Worm (Caenorhabditis elegans) whole organism, L2 larva: ENCODE measurements around the gene D1005.6.

Experiments
- C34F6.9 ChIP-seq: fragments of 150-350 bp; optimal IDR thresholded peaks from 2 replicates; lab custom pipeline; 2014; ENCODE audit warnings: missing biosample characterization, missing genetic modification characterization
- F13H6.1 ChIP-seq: sonication (generic microtip); optimal IDR thresholded peaks from 2 replicates; lab custom pipeline; 2016; ENCODE audit warnings: missing genetic modification characterization, missing compliant biosample characterization
- R02D3.7 ChIP-seq: fragments of 150-350 bp; optimal IDR thresholded peaks from 2 replicates; lab custom pipeline; 2014; ENCODE audit warnings: missing biosample characterization, missing genetic modification characterization
- Y55F3AM.14 ChIP-seq: fragments of 200-800 bp; sonication (Bioruptor generic); optimal IDR thresholded peaks from 2 replicates; lab custom pipeline; 2018; ENCODE audit warnings: mild to moderate bottlenecking, missing genetic modification characterization, missing compliant biosample characterization
- ZK546.5 ChIP-seq: sonication (generic microtip); optimal IDR thresholded peaks from 2 replicates; lab custom pipeline; 2017; ENCODE audit warnings: missing biosample characterization, missing genetic modification characterization
- alr-1 ChIP-seq: fragments of 150-350 bp; optimal IDR thresholded peaks from 2 replicates; lab custom pipeline; 2014; ENCODE audit warnings: missing biosample characterization, missing genetic modification characterization
- aly-2 ChIP-seq: fragments of 150-350 bp; optimal IDR thresholded peaks from 2 replicates; lab custom pipeline; 2014; ENCODE audit warnings: missing biosample characterization, missing genetic modification characterization
- ama-1 ChIP-seq: fragments of 150-350 bp; optimal IDR thresholded peaks from 2 replicates; lab custom pipeline; 2018; ENCODE audit warnings: inconsistent platforms
- blmp-1 ChIP-seq: sonication (generic microtip); optimal IDR thresholded peaks from 2 replicates; lab custom pipeline; 2017; ENCODE audit warnings: missing genetic modification characterization, mild to moderate bottlenecking, missing compliant biosample characterization, antibody characterized with exemption, moderate library complexity; ENCODE audit not compliant: insufficient read depth
- ceh-16 ChIP-seq: fragments of 150-350 bp; optimal IDR thresholded peaks from 2 replicates; lab custom pipeline; 2014; ENCODE audit warnings: missing biosample characterization, missing genetic modification characterization
- ceh-82 ChIP-seq: fragments of 150-350 bp; optimal IDR thresholded peaks from 2 replicates; lab custom pipeline; 2014; ENCODE audit warnings: missing biosample characterization, missing genetic modification characterization
- crh-2 ChIP-seq: sonication (generic microtip); optimal IDR thresholded peaks from 2 replicates; lab custom pipeline; 2017; ENCODE audit warnings: missing biosample characterization, missing genetic modification characterization
- dmd-4 ChIP-seq: sonication (generic microtip); optimal IDR thresholded peaks from 2 replicates; lab custom pipeline; 2017; ENCODE audit warnings: missing biosample characterization, missing genetic modification characterization
- egl-27 ChIP-seq: sonication (generic microtip); optimal IDR thresholded peaks from 3 replicates; lab custom pipeline; 2017; ENCODE audit warnings: missing biosample characterization, missing genetic modification reagents, missing genetic modification characterization
- elt-1 ChIP-seq: fragments of 150-350 bp; optimal IDR thresholded peaks from 2 replicates; lab custom pipeline; 2014; ENCODE audit warnings: missing biosample characterization, missing genetic modification characterization
- elt-3 ChIP-seq: sonication (generic microtip); optimal IDR thresholded peaks from 2 replicates; lab custom pipeline; 2017; ENCODE audit warnings: missing biosample characterization, missing genetic modification characterization
- fos-1 ChIP-seq: fragments of 150-350 bp; optimal IDR thresholded peaks from 2 replicates; lab custom pipeline; 2014; ENCODE audit warnings: missing biosample characterization, missing genetic modification characterization
- gmeb-1 ChIP-seq: fragments of 150-350 bp; optimal IDR thresholded peaks from 2 replicates; lab custom pipeline; 2014; ENCODE audit warnings: missing biosample characterization, missing genetic modification characterization
- lin-11 ChIP-seq: fragments of 150-350 bp; sonication (generic microtip); optimal IDR thresholded peaks from 2 replicates; lab custom pipeline; 2014; ENCODE audit warnings: missing biosample characterization, missing genetic modification characterization, inconsistent platforms, mixed read lengths
- lin-13 ChIP-seq: fragments of 150-350 bp; optimal IDR thresholded peaks from 2 replicates; lab custom pipeline; 2014; ENCODE audit warnings: missing biosample characterization, missing genetic modification reagents, missing genetic modification characterization
- lin-39 ChIP-seq: fragments of 150-350 bp; optimal IDR thresholded peaks from 2 replicates; lab custom pipeline; 2014; ENCODE audit warnings: missing biosample characterization, missing genetic modification reagents, missing genetic modification characterization
- lsy-2 ChIP-seq, 2 experiments: fragments of 150-350 bp in 1 of 2; sonication (generic microtip) in 1 of 2; optimal IDR thresholded peaks; 2 replicates each; lab custom pipeline; 2014 to 2017; ENCODE audit warnings: missing biosample characterization in 2 of 2, missing genetic modification characterization in 2 of 2
- mab-5 ChIP-seq: fragments of 150-350 bp; optimal IDR thresholded peaks from 2 replicates; lab custom pipeline; 2014; ENCODE audit warnings: missing biosample characterization, missing genetic modification characterization
- mbf-1 ChIP-seq: sonication (generic microtip); optimal IDR thresholded peaks from 2 replicates; lab custom pipeline; 2017; ENCODE audit warnings: missing biosample characterization, missing genetic modification characterization
- mdl-1 ChIP-seq, 2 experiments: fragments of 150-350 bp in 1 of 2; sonication (generic microtip) in 1 of 2; optimal IDR thresholded peaks; 2 replicates each; lab custom pipeline; 2017; ENCODE audit warnings: missing biosample characterization in 2 of 2, missing genetic modification characterization in 2 of 2
- nhr-10 ChIP-seq: sonication (generic microtip); optimal IDR thresholded peaks from 2 replicates; lab custom pipeline; 2017; ENCODE audit warnings: missing biosample characterization, missing genetic modification characterization
- nhr-11 ChIP-seq: fragments of 150-350 bp; optimal IDR thresholded peaks from 2 replicates; lab custom pipeline; 2014; ENCODE audit warnings: missing biosample characterization, missing genetic modification characterization
- nhr-12 ChIP-seq: fragments of 150-350 bp; optimal IDR thresholded peaks from 2 replicates; lab custom pipeline; 2014; ENCODE audit warnings: missing biosample characterization, missing genetic modification characterization
- nhr-129 ChIP-seq: fragments of 150-350 bp; optimal IDR thresholded peaks from 2 replicates; lab custom pipeline; 2014; ENCODE audit warnings: missing biosample characterization, missing genetic modification characterization
- nhr-21 ChIP-seq: fragments of 150-350 bp; optimal IDR thresholded peaks from 2 replicates; lab custom pipeline; 2014; ENCODE audit warnings: missing biosample characterization, missing genetic modification characterization
- nhr-23 ChIP-seq: fragments of 150-350 bp; optimal IDR thresholded peaks from 2 replicates; lab custom pipeline; 2014; ENCODE audit warnings: missing biosample characterization, missing genetic modification reagents, missing genetic modification characterization
- nhr-237 ChIP-seq: fragments of 150-350 bp; optimal IDR thresholded peaks from 2 replicates; lab custom pipeline; 2014; ENCODE audit warnings: missing biosample characterization, missing genetic modification characterization
- nhr-25 ChIP-seq: fragments of 150-350 bp; sonication (generic microtip); optimal IDR thresholded peaks from 3 replicates; lab custom pipeline; 2014; ENCODE audit warnings: missing biosample characterization, missing genetic modification characterization
- nhr-6 ChIP-seq: fragments of 150-350 bp; optimal IDR thresholded peaks from 2 replicates; lab custom pipeline; 2014; ENCODE audit warnings: missing biosample characterization, missing genetic modification characterization
- nhr-77 ChIP-seq: fragments of 150-350 bp; optimal IDR thresholded peaks from 2 replicates; lab custom pipeline; 2014; ENCODE audit warnings: missing biosample characterization, missing genetic modification characterization
- peb-1 ChIP-seq: fragments of 150-350 bp; optimal IDR thresholded peaks from 2 replicates; lab custom pipeline; 2014; ENCODE audit warnings: missing biosample characterization, missing genetic modification characterization
- sem-4 ChIP-seq: fragments of 150-350 bp; optimal IDR thresholded peaks from 2 replicates; lab custom pipeline; 2014; ENCODE audit warnings: missing biosample characterization, missing genetic modification reagents, missing genetic modification characterization
- skn-1 ChIP-seq: sonication (generic microtip); optimal IDR thresholded peaks from 2 replicates; lab custom pipeline; 2017; ENCODE audit warnings: missing biosample characterization, missing genetic modification characterization
- sma-3 ChIP-seq: sonication (generic microtip); optimal IDR thresholded peaks from 2 replicates; lab custom pipeline; 2016; ENCODE audit warnings: missing genetic modification reagents, missing genetic modification characterization, missing compliant biosample characterization
- sma-9 ChIP-seq, 2 experiments: fragments of 150-350 bp in 1 of 2; sonication (generic microtip) in 1 of 2; optimal IDR thresholded peaks; 2 replicates each; lab custom pipeline; 2014 to 2016; ENCODE audit warnings: missing genetic modification characterization in 2 of 2, mild to moderate bottlenecking in 1 of 2, missing biosample characterization in 1 of 2, missing compliant biosample characterization in 1 of 2, missing genetic modification reagents in 1 of 2, moderate library complexity in 1 of 2
- snpc-4 ChIP-seq: fragments of 150-350 bp; optimal IDR thresholded peaks from 2 replicates; lab custom pipeline; 2014; ENCODE audit warnings: missing biosample characterization, missing genetic modification characterization
- unc-39 ChIP-seq: fragments of 150-350 bp; optimal IDR thresholded peaks from 2 replicates; lab custom pipeline; 2014; ENCODE audit warnings: missing biosample characterization, missing genetic modification characterization
- unc-55 ChIP-seq: fragments of 150-350 bp; sonication (generic microtip); optimal IDR thresholded peaks from 3 replicates; lab custom pipeline; 2014; ENCODE audit warnings: missing biosample characterization, missing genetic modification reagents, missing genetic modification characterization
- unc-62 ChIP-seq: fragments of 150-350 bp; optimal IDR thresholded peaks from 2 replicates; lab custom pipeline; 2014; ENCODE audit warnings: missing biosample characterization, missing genetic modification reagents, missing genetic modification characterization
- zag-1 ChIP-seq: fragments of 150-350 bp; optimal IDR thresholded peaks from 2 replicates; lab custom pipeline; 2014; ENCODE audit warnings: missing biosample characterization, missing genetic modification characterization
- ztf-11 ChIP-seq: sonication (generic microtip); optimal IDR thresholded peaks from 2 replicates; lab custom pipeline; 2017; ENCODE audit warnings: missing biosample characterization, missing genetic modification characterization
- ztf-4 ChIP-seq: fragments of 150-350 bp; optimal IDR thresholded peaks from 2 replicates; lab custom pipeline; 2014; ENCODE audit warnings: missing biosample characterization, missing genetic modification characterization

D1005.6 gene

DNA sequence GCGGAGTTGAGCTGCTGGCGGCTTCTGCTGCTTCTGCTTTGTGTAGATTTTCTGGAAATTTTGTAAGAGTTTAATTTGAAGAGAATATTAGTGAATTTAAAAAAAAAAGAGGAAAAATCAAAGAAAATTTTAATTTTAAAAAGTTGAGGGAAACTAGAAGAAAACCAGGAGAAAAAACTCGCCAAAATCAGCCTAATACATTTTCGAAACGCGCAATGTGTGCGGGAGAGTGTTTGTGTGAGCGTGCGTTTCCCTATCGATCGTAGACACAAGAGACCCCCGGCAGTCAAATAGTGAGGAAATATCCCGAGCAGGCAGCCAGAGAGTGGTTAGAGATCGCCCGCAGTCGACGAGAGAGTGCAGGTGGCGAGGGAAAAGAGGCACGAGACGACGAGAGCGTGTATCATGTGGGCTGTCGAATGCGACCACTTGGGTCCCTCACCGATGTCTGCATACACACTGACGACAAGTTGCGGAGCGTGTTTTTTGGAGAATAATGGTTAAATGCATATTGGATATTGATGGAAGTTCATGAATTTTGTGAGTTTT, 17.9 kb downstream of the D1005.6 start, which contains the start of gene zfp-3 (continued):
- TF ChIP-seq lin-11 (tag; lab: Kevin White, UChicago) = peak; percentile 97
- no peak for TF ChIP-seq unc-39 (tag; lab: Kevin White, UChicago)
- peak; percentile 36 for TF ChIP-seq nhr-77 (tag; lab: Kevin White, UChicago)
- TF ChIP-seq gmeb-1 (tag; lab: Kevin White, UChicago) = peak; percentile 85
- TF ChIP-seq unc-62 = peak; percentile 48

DNA sequence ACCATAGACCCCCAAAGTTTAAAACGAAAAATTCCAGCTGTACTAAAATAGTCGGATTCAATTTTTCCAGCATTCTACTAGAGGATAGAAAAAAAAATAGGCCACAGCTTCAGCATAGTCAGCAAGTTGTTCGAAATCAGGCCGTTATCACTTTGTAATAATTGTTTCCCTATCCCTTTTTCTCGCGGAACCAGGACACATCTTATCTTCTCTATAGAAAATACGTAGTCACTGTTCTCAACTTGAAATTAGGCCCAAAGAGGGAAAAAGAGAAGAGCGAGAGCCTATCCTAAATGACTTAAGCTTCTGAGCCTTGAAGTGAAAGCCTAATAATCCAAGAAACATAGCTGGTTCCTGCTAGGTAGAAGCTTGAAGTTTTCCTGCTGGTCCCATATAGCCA, 18.9 kb downstream of the D1005.6 start:
- TF ChIP-seq elt-1 (tag; lab: Kevin White, UChicago) = no peak
- no peak for TF ChIP-seq sem-4 (tag; lab: Kevin White, UChicago)
- TF ChIP-seq sma-9 (GFP tag; optimal IDR thresholded peaks at IDR 0.05; lab: Kevin White, UChicago) = peak; percentile 43
- TF ChIP-seq sma-9 (tag; optimal IDR thresholded peaks at IDR 0.05; lab: Kevin White, UChicago) = no peak
- TF ChIP-seq nhr-77 (tag; lab: Kevin White, UChicago) = no peak
- no peak for TF ChIP-seq unc-55 (GFP tag; lab: Kevin White, UChicago)
- TF ChIP-seq alr-1 (tag; lab: Kevin White, UChicago) = no peak
- no peak for TF ChIP-seq ZK546.5 (tag; lab: Kevin White, UChicago)
- TF ChIP-seq lin-39 = no peak
- TF ChIP-seq unc-62 = no peak
- no peak for TF ChIP-seq mdl-1 (tag; optimal IDR thresholded peaks at IDR 0.05; lab: Kevin White, UChicago)
- no peak for TF ChIP-seq mab-5 (tag; lab: Kevin White, UChicago)
- no peak for TF ChIP-seq skn-1 (tag; lab: Kevin White, UChicago)
- no peak for TF ChIP-seq nhr-6 (tag; lab: Kevin White, UChicago)
- TF ChIP-seq peb-1 (tag; lab: Kevin White, UChicago) = no peak
- TF ChIP-seq nhr-11 (tag; lab: Kevin White, UChicago) = no peak
- no peak for TF ChIP-seq zag-1 (tag; lab: Kevin White, UChicago)
- TF ChIP-seq elt-3 (tag; lab: Kevin White, UChicago) = no peak
- TF ChIP-seq ama-1 (lab: Kevin White, UChicago) = peak; percentile 64
- TF ChIP-seq snpc-4 (tag; lab: Kevin White, UChicago) = no peak
- TF ChIP-seq crh-2 (tag; lab: Kevin White, UChicago) = peak; percentile 45
- TF ChIP-seq nhr-21 (tag; lab: Kevin White, UChicago) = peak; percentile 29
- no peak for TF ChIP-seq nhr-10 (tag; lab: Kevin White, UChicago)
- no peak for TF ChIP-seq blmp-1
- TF ChIP-seq lin-11 (tag; lab: Kevin White, UChicago) = no peak
- TF ChIP-seq nhr-23 (tag; lab: Kevin White, UChicago) = no peak
- peak; percentile 8 for TF ChIP-seq ceh-16 (tag; lab: Kevin White, UChicago)
- no peak for TF ChIP-seq Y55F3AM.14
- TF ChIP-seq fos-1 (tag; lab: Kevin White, UChicago) = no peak
- TF ChIP-seq nhr-25 (tag; lab: Kevin White, UChicago) = no peak
- TF ChIP-seq aly-2 (tag; lab: Kevin White, UChicago) = no peak
- TF ChIP-seq lsy-2 (tag; optimal IDR thresholded peaks at IDR 0.05; lab: Kevin White, UChicago) = peak in 1 of 2 experiments; percentile 47
- peak; percentile 16 for TF ChIP-seq sma-3
- TF ChIP-seq ztf-4 (tag; lab: Kevin White, UChicago) = peak; percentile 53
- TF ChIP-seq nhr-237 (tag; lab: Kevin White, UChicago) = no peak
- no peak for TF ChIP-seq lin-13 (GFP tag; lab: Kevin White, UChicago)
- no peak for TF ChIP-seq C34F6.9 (tag; lab: Kevin White, UChicago)
- no peak for TF ChIP-seq unc-39 (tag; lab: Kevin White, UChicago)
- peak; percentile 4 for TF ChIP-seq F13H6.1
- TF ChIP-seq ztf-11 (tag; lab: Kevin White, UChicago) = no peak
- no peak for TF ChIP-seq mbf-1 (tag; lab: Kevin White, UChicago)
- no peak for TF ChIP-seq egl-27 (tag; lab: Kevin White, UChicago)
- no peak for TF ChIP-seq R02D3.7 (tag; lab: Kevin White, UChicago)
- TF ChIP-seq nhr-129 (tag; lab: Kevin White, UChicago) = peak; percentile 14
- no peak for TF ChIP-seq dmd-4 (tag; lab: Kevin White, UChicago)
- no peak for TF ChIP-seq ceh-82 (tag; lab: Kevin White, UChicago)
- TF ChIP-seq nhr-12 (tag; lab: Kevin White, UChicago) = no peak
- TF ChIP-seq, all 48 proteins: peak for 10
